Worm (Caenorhabditis elegans): ENCODE results near the gene fbxa-165.

fbxa-165 gene

DNA sequence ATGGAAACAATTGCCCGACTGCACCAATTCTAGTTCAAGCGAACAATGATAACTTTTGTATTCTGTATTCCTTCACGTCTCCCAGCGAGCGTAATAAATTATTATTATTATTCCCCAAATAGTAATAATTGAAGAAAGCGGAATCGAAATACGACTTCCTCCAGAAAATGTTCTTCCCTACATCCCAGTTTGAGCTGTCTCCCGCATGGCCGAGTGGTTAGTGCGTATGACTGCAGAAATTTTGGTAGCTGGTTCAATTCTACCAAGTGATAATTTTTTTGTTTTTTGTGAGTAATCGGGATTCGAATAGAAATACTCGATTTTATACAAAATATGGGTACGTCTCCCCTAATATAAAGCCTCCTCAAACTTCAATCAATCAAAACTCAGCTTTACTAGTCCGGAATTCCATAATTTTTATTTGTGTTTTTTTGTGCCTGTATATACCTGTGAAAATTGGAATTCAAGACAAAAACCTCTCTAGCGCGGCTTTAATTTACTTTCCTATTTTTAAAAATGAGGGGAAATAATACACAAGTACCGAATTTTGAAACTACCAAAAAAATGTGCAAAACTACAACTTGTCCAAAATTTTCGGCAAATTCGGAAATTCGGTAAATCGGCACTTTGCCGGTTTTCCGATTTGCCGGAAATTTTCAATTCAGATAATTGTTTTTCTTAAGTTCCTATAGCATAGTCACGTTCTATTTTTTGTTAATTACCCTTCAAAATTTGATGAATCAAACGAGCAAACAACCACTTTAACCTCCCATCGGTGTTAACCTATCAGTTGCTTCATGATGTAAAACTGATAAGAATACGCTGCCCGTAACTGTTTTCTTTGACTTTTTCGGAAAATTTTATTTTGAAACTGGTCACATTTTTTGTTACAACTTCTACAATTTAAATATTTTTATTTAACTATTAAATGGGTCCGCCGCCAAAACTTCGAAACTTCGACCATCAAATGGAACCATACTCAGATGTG, 18.9 kb downstream of the fbxa-165 start, which contains the start of gene bath-46 (continued):
- no peak for TF ChIP-seq ceh-27 (GFP tag; optimal IDR thresholded peaks at IDR 0.05)
- TF ChIP-seq ztf-26 (tag; optimal IDR thresholded peaks at IDR 0.05), result no peak
- 0 out of 2 replicates have a peak, but pooled peaks have one; percentile 24 for TF ChIP-seq dox-1 (GFP tag; IDR thresholded peaks at IDR 0.05)
- no peak for TF ChIP-seq snpc-3.4 (tag; optimal IDR thresholded peaks at IDR 0.05)
- TF ChIP-seq F33H1.4 (GFP tag; IDR thresholded peaks at IDR 0.05), result no peak
- no peak for TF ChIP-seq aptf-3 (GFP tag; IDR thresholded peaks at IDR 0.05)
- TF ChIP-seq tbp1 (GFP tag; optimal IDR thresholded peaks at IDR 0.05), result peak; percentile 84
- no peak for TF ChIP-seq egrh-3 (GFP tag; IDR thresholded peaks at IDR 0.05)
- no peak for TF ChIP-seq somi-1 (GFP tag; optimal IDR thresholded peaks at IDR 0.05)
- TF ChIP-seq ztf-3 (GFP tag; optimal IDR thresholded peaks at IDR 0.05), result no peak

DNA sequence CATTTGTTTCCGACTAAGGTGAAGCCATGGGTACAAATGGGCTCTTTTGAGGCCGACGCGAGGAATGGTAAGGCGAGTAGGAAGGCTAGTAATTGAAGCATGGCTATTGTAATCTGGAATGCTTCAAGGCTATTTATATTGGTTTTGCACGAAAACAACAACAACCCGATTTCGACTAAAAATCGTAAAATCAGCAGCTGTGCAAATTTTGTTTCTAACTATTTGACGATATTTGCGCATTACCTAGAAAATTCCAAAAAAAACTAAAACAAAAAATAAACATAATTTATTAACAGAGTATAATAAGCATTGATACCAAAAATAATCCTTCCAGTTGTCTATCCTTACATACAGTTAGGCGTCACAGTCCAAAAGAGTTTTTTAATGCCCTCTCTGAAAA, 21.1 kb downstream of the fbxa-165 start, which contains the start of gene clec-20:
TSS of gene clec-20 (minus strand) at position 101 of the 400 bp plus-strand sequence.
- TF ChIP-seq nfyb-1 (GFP tag; IDR thresholded peaks at IDR 0.05), result no peak
- no peak for TF ChIP-seq efl-1 (GFP tag; optimal IDR thresholded peaks at IDR 0.05)
- TF ChIP-seq rec-8 (tag; optimal IDR thresholded peaks at IDR 0.05), result no peak
- TF ChIP-seq Y53G8AR.9 (GFP tag; conservative IDR thresholded peaks at IDR 0.05), result no peak
- TF ChIP-seq repo-1 (tag; optimal IDR thresholded peaks at IDR 0.05), result no peak
- TF ChIP-seq zfh-2 (GFP tag; conservative IDR thresholded peaks at IDR 0.05), result no peak
- TF ChIP-seq lsy-27 (tag; optimal IDR thresholded peaks at IDR 0.05; ENCODE audit: borderline replicate concordance, insufficient read depth), result no peak
- no peak for TF ChIP-seq F39B2.1 (GFP tag; IDR thresholded peaks at IDR 0.05)
- no peak for TF ChIP-seq egl-44 (GFP tag; IDR thresholded peaks at IDR 0.05)
- no peak for TF ChIP-seq snpc-3.4 (tag; optimal IDR thresholded peaks at IDR 0.05)

DNA sequence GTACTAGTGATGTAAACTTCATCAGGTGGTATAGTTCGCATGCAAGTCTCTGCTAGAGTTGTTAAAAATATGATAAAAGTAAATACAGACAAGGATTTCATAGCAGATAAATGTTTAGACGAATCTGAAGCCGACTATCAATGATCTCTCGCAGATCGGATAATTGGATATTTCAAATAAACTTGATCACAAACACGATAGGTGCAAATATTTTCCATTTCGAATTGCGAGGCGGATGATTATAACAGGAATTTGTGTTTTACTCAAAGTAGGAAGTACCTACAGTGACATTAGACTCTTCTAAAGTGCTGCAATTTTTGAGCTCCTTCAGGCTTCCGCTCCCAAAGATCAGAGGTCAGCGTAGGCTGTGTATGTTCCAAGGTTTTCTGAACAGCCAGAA, 26.4 kb downstream of the fbxa-165 start, which contains the start of gene T07H3.7:
TSS of gene T07H3.7 (minus strand) at position 101 of the 400 bp plus-strand sequence.
- TF ChIP-seq F57A8.1 (GFP tag; optimal IDR thresholded peaks at IDR 0.05) (no peak), lir-1 (GFP tag; conservative IDR thresholded peaks at IDR 0.05) (no peak), C06A6.2 (GFP tag; conservative IDR thresholded peaks at IDR 0.05) (no peak), sdz-38 (tag; optimal IDR thresholded peaks at IDR 0.05) (no peak), attf-6 (GFP tag; IDR thresholded peaks at IDR 0.05) (no peak), zim-3 (tag; optimal IDR thresholded peaks at IDR 0.05) (no peak), snpc-4 (GFP tag; optimal IDR thresholded peaks at IDR 0.05) (no peak), snpc-4 (tag; optimal IDR thresholded peaks at IDR 0.05) (no peak), hlh-12 (tag; optimal IDR thresholded peaks at IDR 0.05) (no peak), athp-1 (tag; optimal IDR thresholded peaks at IDR 0.05) (no peak), lsl-1 (GFP tag; optimal IDR thresholded peaks at IDR 0.05) (no peak), ztf-3 (GFP tag; optimal IDR thresholded peaks at IDR 0.05) (no peak), F57C9.4 (tag; optimal IDR thresholded peaks at IDR 0.05) (no peak), mcd-1 (GFP tag; IDR thresholded peaks at IDR 0.05) (no peak), lag-1 (GFP tag; IDR thresholded peaks at IDR 0.05) (no peak), snpc-1.1 (tag; optimal IDR thresholded peaks at IDR 0.05; ENCODE audit: insufficient read depth) (no peak), pha-4 (tag; optimal IDR thresholded peaks at IDR 0.05) (no peak), sea-2 (GFP tag; IDR thresholded peaks at IDR 0.05) (no peak), repo-1 (tag; optimal IDR thresholded peaks at IDR 0.05) (no peak), rpc-1 (optimal IDR thresholded peaks at IDR 0.05) (no peak), rpc-1 (tag; optimal IDR thresholded peaks at IDR 0.05) (no peak)

All from whole organism, young adult.